Fruit fly (Drosophila melanogaster) whole organism, embryonic: ENCODE data around the gene edin.

Experiments used
- Atf3 ChIP-seq: fragments of 200-800 bp; sonication (Bioruptor generic); optimal IDR thresholded peaks from 3 replicates; lab custom pipeline; 2016; ENCODE audit warnings: missing biosample characterization, missing genetic modification characterization
- BEAF-32 ChIP-seq: fragments of 200-800 bp; sonication (Bioruptor generic); optimal IDR thresholded peaks from 3 replicates; lab custom pipeline; 2017; ENCODE audit warnings: missing biosample characterization, missing genetic modification characterization, mild to moderate bottlenecking, moderate library complexity, missing genetic modification reagents
- Bdp1 ChIP-seq: fragments of 200-800 bp; sonication (Bioruptor generic); optimal IDR thresholded peaks from 3 replicates; lab custom pipeline; 2016; ENCODE audit warnings: missing biosample characterization, missing genetic modification characterization
- Bgb ChIP-seq: fragments of 200-800 bp; sonication (Bioruptor generic); IDR thresholded peaks from 2 replicates; pipeline ENCODE4 v1.3.6; 2022; ENCODE audit warnings: missing biosample characterization, missing genetic modification characterization; ENCODE audit not compliant: partially characterized antibody
- CG11085 ChIP-seq: fragments of 200-800 bp; sonication (Bioruptor generic); IDR thresholded peaks from 2 replicates; pipeline ENCODE4 v1.3.6; 2022; ENCODE audit warnings: missing biosample characterization, missing genetic modification characterization
- CG11723 ChIP-seq: fragments of 200-800 bp; sonication (Bioruptor generic); optimal IDR thresholded peaks from 2 replicates; lab custom pipeline; 2017; ENCODE audit warnings: missing biosample characterization, mild to moderate bottlenecking, missing genetic modification characterization
- CG1233 ChIP-seq: fragments of 200-800 bp; sonication (Bioruptor generic); optimal IDR thresholded peaks from 4 replicates; lab custom pipeline; 2018; ENCODE audit warnings: missing biosample characterization, mild to moderate bottlenecking, missing genetic modification characterization
- CG12744 ChIP-seq: fragments of 200-800 bp; sonication (Bioruptor generic); optimal IDR thresholded peaks from 2 replicates; lab custom pipeline; 2016; ENCODE audit warnings: missing biosample characterization, missing genetic modification characterization
- CG14050 ChIP-seq: fragments of 200-800 bp; sonication (Bioruptor generic); IDR thresholded peaks from 3 replicates; pipeline ENCODE4 v1.3.6; 2022; ENCODE audit warnings: missing biosample characterization, missing genetic modification characterization
- CG15479 ChIP-seq: fragments of 200-800 bp; sonication (Bioruptor generic); optimal IDR thresholded peaks from 3 replicates; lab custom pipeline; 2019; ENCODE audit warnings: missing biosample characterization, mild to moderate bottlenecking, missing genetic modification characterization, moderate library complexity
- CG15696 ChIP-seq: fragments of 200-800 bp; sonication (Bioruptor generic); optimal IDR thresholded peaks from 2 replicates; lab custom pipeline; 2019; ENCODE audit warnings: missing biosample characterization, mild to moderate bottlenecking, missing genetic modification characterization, moderate library complexity
- CG17328 ChIP-seq: fragments of 200-800 bp; sonication (Bioruptor generic); IDR thresholded peaks from 2 replicates; pipeline ENCODE4 v1.3.6; 2022; ENCODE audit warnings: missing biosample characterization, missing genetic modification characterization
- CG17802 ChIP-seq: fragments of 200-800 bp; sonication (Bioruptor generic); optimal IDR thresholded peaks from 2 replicates; lab custom pipeline; 2018; ENCODE audit warnings: missing biosample characterization, mild to moderate bottlenecking, missing genetic modification characterization, moderate library complexity
- CG2116 ChIP-seq: fragments of 200-800 bp; sonication (Bioruptor generic); optimal IDR thresholded peaks from 3 replicates; lab custom pipeline; 2018; ENCODE audit warnings: missing biosample characterization, mild to moderate bottlenecking, missing genetic modification characterization
- CG2202 ChIP-seq: fragments of 200-800 bp; sonication (Bioruptor generic); optimal IDR thresholded peaks from 2 replicates; lab custom pipeline; 2018; ENCODE audit warnings: missing biosample characterization, mild to moderate bottlenecking, missing genetic modification characterization
- CG31441 ChIP-seq: fragments of 200-800 bp; sonication (Bioruptor generic); IDR thresholded peaks from 2 replicates; pipeline ENCODE4 v1.3.6; 2022; ENCODE audit warnings: missing biosample characterization, missing genetic modification characterization
- CG32767 ChIP-seq: fragments of 200-800 bp; sonication (Bioruptor generic); IDR thresholded peaks from 2 replicates; pipeline ENCODE4 v1.3.6; 2022; ENCODE audit warnings: missing biosample characterization, missing genetic modification characterization
- CG5180 ChIP-seq: fragments of 200-800 bp; sonication (Bioruptor generic); optimal IDR thresholded peaks from 3 replicates; lab custom pipeline; 2017; ENCODE audit warnings: missing biosample characterization, missing genetic modification characterization, mild to moderate bottlenecking, moderate library complexity, missing genetic modification reagents
- CG8944 ChIP-seq: fragments of 200-800 bp; sonication (Bioruptor generic); optimal IDR thresholded peaks from 3 replicates; lab custom pipeline; 2016; ENCODE audit warnings: missing biosample characterization, missing genetic modification characterization
- CkIIα-i1 ChIP-seq: fragments of 200-800 bp; sonication (Bioruptor generic); IDR thresholded peaks from 2 replicates; pipeline ENCODE4 v1.3.6; 2022; ENCODE audit warnings: missing biosample characterization, missing genetic modification characterization
- CoRest ChIP-seq: fragments of 200-800 bp; sonication (Bioruptor generic); optimal IDR thresholded peaks from 3 replicates; lab custom pipeline; 2018; ENCODE audit warnings: missing biosample characterization, mild to moderate bottlenecking, missing genetic modification characterization, moderate library complexity
- Dek ChIP-seq: fragments of 200-800 bp; sonication (Bioruptor generic); optimal IDR thresholded peaks from 3 replicates; lab custom pipeline; 2019; ENCODE audit warnings: missing biosample characterization, mild to moderate bottlenecking, missing genetic modification characterization, moderate library complexity
- Dip2 ChIP-seq: fragments of 200-800 bp; sonication (Bioruptor generic); IDR thresholded peaks from 2 replicates; pipeline ENCODE4 v1.3.6; 2022; ENCODE audit warnings: missing biosample characterization, missing genetic modification characterization
- ERR ChIP-seq: fragments of 200-800 bp; sonication (Bioruptor generic); optimal IDR thresholded peaks from 2 replicates; lab custom pipeline; 2016; ENCODE audit warnings: missing biosample characterization, missing genetic modification characterization
- MESR4 ChIP-seq: fragments of 200-800 bp; sonication (Bioruptor generic); optimal IDR thresholded peaks from 2 replicates; lab custom pipeline; 2018; ENCODE audit warnings: missing biosample characterization, mild to moderate bottlenecking, missing genetic modification characterization, moderate library complexity
- Mes4 ChIP-seq: fragments of 200-800 bp; sonication (Bioruptor generic); optimal IDR thresholded peaks from 2 replicates; lab custom pipeline; 2016; ENCODE audit warnings: missing biosample characterization, missing genetic modification characterization
- Mrtf ChIP-seq: fragments of 200-800 bp; sonication (Bioruptor generic); IDR thresholded peaks from 3 replicates; pipeline ENCODE4 v1.3.6; 2022; ENCODE audit warnings: missing biosample characterization, missing genetic modification characterization
- NFAT ChIP-seq: fragments of 200-800 bp; sonication (Bioruptor generic); IDR thresholded peaks from 2 replicates; pipeline ENCODE4 v1.3.6; 2022; ENCODE audit warnings: missing biosample characterization, missing genetic modification characterization
- Nf-YC ChIP-seq: fragments of 200-800 bp; optimal IDR thresholded peaks from 3 replicates; lab custom pipeline; 2019; ENCODE audit warnings: missing biosample characterization, mild to moderate bottlenecking, missing genetic modification characterization, moderate library complexity
- Xbp1 ChIP-seq: fragments of 200-800 bp; sonication (Bioruptor generic); optimal IDR thresholded peaks from 3 replicates; lab custom pipeline; 2016; ENCODE audit warnings: missing biosample characterization, mild to moderate bottlenecking, missing genetic modification characterization
- ap ChIP-seq: fragments of 200-800 bp; sonication (Bioruptor generic); IDR thresholded peaks from 2 replicates; pipeline ENCODE4 v1.3.6; 2022; ENCODE audit warnings: missing biosample characterization, missing genetic modification characterization
- chn ChIP-seq: fragments of 200-800 bp; sonication (Bioruptor generic); optimal IDR thresholded peaks from 2 replicates; lab custom pipeline; 2016; ENCODE audit warnings: missing biosample characterization, missing genetic modification characterization
- dm ChIP-seq: fragments of 200-800 bp; sonication (Bioruptor generic); optimal IDR thresholded peaks from 3 replicates; lab custom pipeline; 2016; ENCODE audit warnings: missing biosample characterization, missing genetic modification characterization
- ems ChIP-seq: fragments of 200-800 bp; sonication (Bioruptor generic); optimal IDR thresholded peaks from 3 replicates; lab custom pipeline; 2016; ENCODE audit warnings: missing biosample characterization, missing genetic modification characterization
- fd96Cb ChIP-seq: fragments of 200-800 bp; sonication (Bioruptor generic); optimal IDR thresholded peaks from 2 replicates; lab custom pipeline; 2018; ENCODE audit warnings: missing biosample characterization, mild to moderate bottlenecking, missing genetic modification characterization, moderate library complexity
- gro ChIP-seq: fragments of 200-800 bp; sonication (Bioruptor generic); optimal IDR thresholded peaks from 2 replicates; lab custom pipeline; 2016; ENCODE audit warnings: missing biosample characterization, missing genetic modification characterization
- kah ChIP-seq: fragments of 200-800 bp; sonication (Bioruptor generic); optimal IDR thresholded peaks from 2 replicates; lab custom pipeline; 2018; ENCODE audit warnings: missing biosample characterization, mild to moderate bottlenecking, missing genetic modification characterization
- ken ChIP-seq: fragments of 200-800 bp; sonication (Bioruptor generic); IDR thresholded peaks from 3 replicates; pipeline ENCODE4 v1.3.6; 2022; ENCODE audit warnings: missing biosample characterization, missing genetic modification characterization
- klu ChIP-seq: fragments of 200-800 bp; sonication (Bioruptor generic); IDR thresholded peaks from 2 replicates; pipeline ENCODE4 v1.3.6; 2022; ENCODE audit warnings: missing biosample characterization, missing genetic modification characterization
- nerfin-2 ChIP-seq: fragments of 200-800 bp; sonication (Bioruptor generic); IDR thresholded peaks from 2 replicates; pipeline ENCODE4 v1.3.6; 2022; ENCODE audit warnings: missing biosample characterization, missing genetic modification characterization; ENCODE audit not compliant: partially characterized antibody
- odd ChIP-seq: fragments of 200-800 bp; sonication (Bioruptor generic); optimal IDR thresholded peaks from 2 replicates; lab custom pipeline; 2017; ENCODE audit warnings: missing biosample characterization, mild to moderate bottlenecking, missing genetic modification characterization
- pita ChIP-seq: fragments of 200-800 bp; sonication (Bioruptor generic); optimal IDR thresholded peaks from 2 replicates; lab custom pipeline; 2017; ENCODE audit warnings: missing biosample characterization, mild to moderate bottlenecking, missing genetic modification characterization
- pum ChIP-seq: fragments of 200-800 bp; sonication (Bioruptor generic); optimal IDR thresholded peaks from 2 replicates; lab custom pipeline; 2016; ENCODE audit warnings: missing biosample characterization, missing genetic modification characterization
- pzg ChIP-seq: fragments of 200-800 bp; sonication (Bioruptor generic); optimal IDR thresholded peaks from 3 replicates; lab custom pipeline; 2018; ENCODE audit warnings: missing biosample characterization, mild to moderate bottlenecking, missing genetic modification characterization, moderate library complexity
- run ChIP-seq: fragments of 200-800 bp; sonication (Bioruptor generic); optimal IDR thresholded peaks from 3 replicates; lab custom pipeline; 2018; ENCODE audit warnings: missing biosample characterization, mild to moderate bottlenecking, missing genetic modification characterization
- tap ChIP-seq: fragments of 200-800 bp; optimal IDR thresholded peaks from 3 replicates; lab custom pipeline; 2019; ENCODE audit warnings: missing biosample characterization, mild to moderate bottlenecking, missing genetic modification characterization, moderate library complexity
- tll ChIP-seq, 2 experiments: fragments of 200-800 bp in 1 of 2; fragments of >200 bp in 1 of 2; sonication (Bioruptor generic) in 1 of 2; optimal IDR thresholded peaks; 2 replicates each; lab custom pipeline; 2017 to 2019; ENCODE audit warnings: missing biosample characterization in 2 of 2, missing genetic modification characterization in 2 of 2, mild to moderate bottlenecking in 1 of 2, moderate library complexity in 1 of 2
- unpg ChIP-seq: fragments of 200-800 bp; sonication (Bioruptor generic); optimal IDR thresholded peaks from 3 replicates; lab custom pipeline; 2018; ENCODE audit warnings: missing biosample characterization, mild to moderate bottlenecking, missing genetic modification characterization, moderate library complexity
- wdn ChIP-seq: fragments of 200-800 bp; sonication (Bioruptor generic); IDR thresholded peaks from 2 replicates; pipeline ENCODE4 v1.3.6; 2022; ENCODE audit warnings: missing biosample characterization, missing genetic modification characterization

The edin gene

dm6 chr3L:17513893-17514616, 19.4 kb downstream of the edin start, which contains the start of the genes U4-U6-60K and CG7564 (continued):
- TF ChIP-seq pum (peak; percentile 20), CG17802 (no peak), Xbp1 (GFP tag; lab: Kevin White, UChicago) (peak; percentile 77), CG11085 (GFP tag; lab: Robert Waterston, UW) (peak; percentile 42), Dip2 (GFP tag; lab: Robert Waterston, UW) (no peak), BEAF-32 (GFP tag; lab: Kevin White, UChicago) (peak; percentile 99), CoRest (peak; percentile 81), CG15479 (GFP tag; lab: Kevin White, UChicago) (no peak), odd (GFP tag; lab: Kevin White, UChicago) (no peak), dm (GFP tag; lab: Kevin White, UChicago) (peak; percentile 48), Atf3 (GFP tag; lab: Kevin White, UChicago) (peak; percentile 38), Nf-YC (tag; lab: Kevin White, UChicago) (peak; percentile 67), ken (GFP tag; lab: Robert Waterston, UW) (peak; percentile 19; the same call in 1 of the 3 replicates), CG11723 (GFP tag; lab: Kevin White, UChicago) (peak; percentile 45), unpg (GFP tag; lab: Kevin White, UChicago) (peak; percentile 21), MESR4 (GFP tag; lab: Kevin White, UChicago) (peak; percentile 97), kah (GFP tag; lab: Kevin White, UChicago) (no peak), Bdp1 (GFP tag; lab: Kevin White, UChicago) (peak; percentile 64), CG15696 (peak; percentile 38), pzg (GFP tag; lab: Kevin White, UChicago) (peak; percentile 53), CG5180 (GFP tag; lab: Kevin White, UChicago) (no peak), CG1233 (GFP tag; lab: Kevin White, UChicago) (peak; percentile 28), klu (peak; percentile 48; the same call in 1 of the 2 replicates), ap (GFP tag; lab: Robert Waterston, UW) (no peak), Bgb (GFP tag; lab: Robert Waterston, UW) (peak; percentile 97), CG32767 (GFP tag; lab: Robert Waterston, UW) (no peak), chn (GFP tag; lab: Kevin White, UChicago) (peak; percentile 63), CG2202 (tag; lab: Kevin White, UChicago) (no peak), ERR (GFP tag; lab: Kevin White, UChicago) (peak; percentile 16), gro (no peak), NFAT (GFP tag; lab: Robert Waterston, UW) (peak; percentile 76), CG8944 (GFP tag; lab: Kevin White, UChicago) (peak; percentile 28), ems (GFP tag; lab: Kevin White, UChicago) (peak; percentile 50), CG2116 (GFP tag; lab: Kevin White, UChicago) (peak; percentile 62), tll (GFP tag; optimal IDR thresholded peaks at IDR 0.05; lab: Kevin White, UChicago) (peak in 1 of 2 experiments; percentile 71), tap (tag; lab: Kevin White, UChicago) (no peak), Mrtf (GFP tag; lab: Robert Waterston, UW) (peak; percentile 49; the same call in 1 of the 3 replicates), Dek (tag; lab: Kevin White, UChicago) (peak; percentile 58), CG14050 (GFP tag; lab: Robert Waterston, UW) (no peak), wdn (GFP tag; lab: Robert Waterston, UW) (no peak), fd96Cb (tag; lab: Kevin White, UChicago) (peak; percentile 40), nerfin-2 (GFP tag; lab: Robert Waterston, UW) (peak; percentile 96), run (tag; lab: Kevin White, UChicago) (no peak), pita (GFP tag; lab: Kevin White, UChicago) (no peak), CG12744 (GFP tag; lab: Kevin White, UChicago) (peak; percentile 5), CkIIα-i1 (GFP tag; lab: Robert Waterston, UW) (no peak), CG17328 (GFP tag; lab: Robert Waterston, UW) (no peak; the same call in 1 of the 2 replicates), Mes4 (no peak), CG31441 (peak; percentile 91)
